Worm (Caenorhabditis elegans) whole organism, L2 larva: ENCODE data around the gene crn-7.

ENCODE experiments used
- C34F6.9 ChIP-seq: fragments of 150-350 bp; optimal IDR thresholded peaks from 2 replicates; lab custom pipeline; 2014; ENCODE audit warnings: missing biosample characterization, missing genetic modification characterization
- F13H6.1 ChIP-seq: sonication (generic microtip); optimal IDR thresholded peaks from 2 replicates; lab custom pipeline; 2016; ENCODE audit warnings: missing genetic modification characterization, missing compliant biosample characterization
- Y55F3AM.14 ChIP-seq: fragments of 200-800 bp; sonication (Bioruptor generic); optimal IDR thresholded peaks from 2 replicates; lab custom pipeline; 2018; ENCODE audit warnings: mild to moderate bottlenecking, missing genetic modification characterization, missing compliant biosample characterization
- alr-1 ChIP-seq: fragments of 150-350 bp; optimal IDR thresholded peaks from 2 replicates; lab custom pipeline; 2014; ENCODE audit warnings: missing biosample characterization, missing genetic modification characterization
- ama-1 ChIP-seq: fragments of 150-350 bp; optimal IDR thresholded peaks from 2 replicates; lab custom pipeline; 2018; ENCODE audit warnings: inconsistent platforms
- blmp-1 ChIP-seq: sonication (generic microtip); optimal IDR thresholded peaks from 2 replicates; lab custom pipeline; 2017; ENCODE audit warnings: missing genetic modification characterization, mild to moderate bottlenecking, missing compliant biosample characterization, antibody characterized with exemption, moderate library complexity; ENCODE audit not compliant: insufficient read depth
- ceh-82 ChIP-seq: fragments of 150-350 bp; optimal IDR thresholded peaks from 2 replicates; lab custom pipeline; 2014; ENCODE audit warnings: missing biosample characterization, missing genetic modification characterization
- crh-2 ChIP-seq: sonication (generic microtip); optimal IDR thresholded peaks from 2 replicates; lab custom pipeline; 2017; ENCODE audit warnings: missing biosample characterization, missing genetic modification characterization
- dmd-4 ChIP-seq: sonication (generic microtip); optimal IDR thresholded peaks from 2 replicates; lab custom pipeline; 2017; ENCODE audit warnings: missing biosample characterization, missing genetic modification characterization
- egl-27 ChIP-seq: sonication (generic microtip); optimal IDR thresholded peaks from 3 replicates; lab custom pipeline; 2017; ENCODE audit warnings: missing biosample characterization, missing genetic modification reagents, missing genetic modification characterization
- elt-1 ChIP-seq: fragments of 150-350 bp; optimal IDR thresholded peaks from 2 replicates; lab custom pipeline; 2014; ENCODE audit warnings: missing biosample characterization, missing genetic modification characterization
- fos-1 ChIP-seq: fragments of 150-350 bp; optimal IDR thresholded peaks from 2 replicates; lab custom pipeline; 2014; ENCODE audit warnings: missing biosample characterization, missing genetic modification characterization
- gmeb-1 ChIP-seq: fragments of 150-350 bp; optimal IDR thresholded peaks from 2 replicates; lab custom pipeline; 2014; ENCODE audit warnings: missing biosample characterization, missing genetic modification characterization
- lin-39 ChIP-seq: fragments of 150-350 bp; optimal IDR thresholded peaks from 2 replicates; lab custom pipeline; 2014; ENCODE audit warnings: missing biosample characterization, missing genetic modification reagents, missing genetic modification characterization
- mab-5 ChIP-seq: fragments of 150-350 bp; optimal IDR thresholded peaks from 2 replicates; lab custom pipeline; 2014; ENCODE audit warnings: missing biosample characterization, missing genetic modification characterization
- mbf-1 ChIP-seq: sonication (generic microtip); optimal IDR thresholded peaks from 2 replicates; lab custom pipeline; 2017; ENCODE audit warnings: missing biosample characterization, missing genetic modification characterization
- mdl-1 ChIP-seq, 2 experiments: fragments of 150-350 bp in 1 of 2; sonication (generic microtip) in 1 of 2; optimal IDR thresholded peaks; 2 replicates each; lab custom pipeline; 2017; ENCODE audit warnings: missing biosample characterization in 2 of 2, missing genetic modification characterization in 2 of 2
- nhr-11 ChIP-seq: fragments of 150-350 bp; optimal IDR thresholded peaks from 2 replicates; lab custom pipeline; 2014; ENCODE audit warnings: missing biosample characterization, missing genetic modification characterization
- nhr-12 ChIP-seq: fragments of 150-350 bp; optimal IDR thresholded peaks from 2 replicates; lab custom pipeline; 2014; ENCODE audit warnings: missing biosample characterization, missing genetic modification characterization
- nhr-129 ChIP-seq: fragments of 150-350 bp; optimal IDR thresholded peaks from 2 replicates; lab custom pipeline; 2014; ENCODE audit warnings: missing biosample characterization, missing genetic modification characterization
- nhr-21 ChIP-seq: fragments of 150-350 bp; optimal IDR thresholded peaks from 2 replicates; lab custom pipeline; 2014; ENCODE audit warnings: missing biosample characterization, missing genetic modification characterization
- nhr-237 ChIP-seq: fragments of 150-350 bp; optimal IDR thresholded peaks from 2 replicates; lab custom pipeline; 2014; ENCODE audit warnings: missing biosample characterization, missing genetic modification characterization
- nhr-25 ChIP-seq: fragments of 150-350 bp; sonication (generic microtip); optimal IDR thresholded peaks from 3 replicates; lab custom pipeline; 2014; ENCODE audit warnings: missing biosample characterization, missing genetic modification characterization
- nhr-6 ChIP-seq: fragments of 150-350 bp; optimal IDR thresholded peaks from 2 replicates; lab custom pipeline; 2014; ENCODE audit warnings: missing biosample characterization, missing genetic modification characterization
- peb-1 ChIP-seq: fragments of 150-350 bp; optimal IDR thresholded peaks from 2 replicates; lab custom pipeline; 2014; ENCODE audit warnings: missing biosample characterization, missing genetic modification characterization
- sem-4 ChIP-seq: fragments of 150-350 bp; optimal IDR thresholded peaks from 2 replicates; lab custom pipeline; 2014; ENCODE audit warnings: missing biosample characterization, missing genetic modification reagents, missing genetic modification characterization
- skn-1 ChIP-seq: sonication (generic microtip); optimal IDR thresholded peaks from 2 replicates; lab custom pipeline; 2017; ENCODE audit warnings: missing biosample characterization, missing genetic modification characterization
- sma-3 ChIP-seq: sonication (generic microtip); optimal IDR thresholded peaks from 2 replicates; lab custom pipeline; 2016; ENCODE audit warnings: missing genetic modification reagents, missing genetic modification characterization, missing compliant biosample characterization
- unc-55 ChIP-seq: fragments of 150-350 bp; sonication (generic microtip); optimal IDR thresholded peaks from 3 replicates; lab custom pipeline; 2014; ENCODE audit warnings: missing biosample characterization, missing genetic modification reagents, missing genetic modification characterization
- ztf-1 ChIP-seq: fragments of 200-800 bp; sonication (Bioruptor generic); conservative IDR thresholded peaks from 2 replicates; pipeline ENCODE4 v1.3.6; 2022; ENCODE audit warnings: missing genetic modification characterization, missing compliant biosample characterization
- ztf-11 ChIP-seq: sonication (generic microtip); optimal IDR thresholded peaks from 2 replicates; lab custom pipeline; 2017; ENCODE audit warnings: missing biosample characterization, missing genetic modification characterization
- ztf-4 ChIP-seq: fragments of 150-350 bp; optimal IDR thresholded peaks from 2 replicates; lab custom pipeline; 2014; ENCODE audit warnings: missing biosample characterization, missing genetic modification characterization

Gene crn-7

DNA sequence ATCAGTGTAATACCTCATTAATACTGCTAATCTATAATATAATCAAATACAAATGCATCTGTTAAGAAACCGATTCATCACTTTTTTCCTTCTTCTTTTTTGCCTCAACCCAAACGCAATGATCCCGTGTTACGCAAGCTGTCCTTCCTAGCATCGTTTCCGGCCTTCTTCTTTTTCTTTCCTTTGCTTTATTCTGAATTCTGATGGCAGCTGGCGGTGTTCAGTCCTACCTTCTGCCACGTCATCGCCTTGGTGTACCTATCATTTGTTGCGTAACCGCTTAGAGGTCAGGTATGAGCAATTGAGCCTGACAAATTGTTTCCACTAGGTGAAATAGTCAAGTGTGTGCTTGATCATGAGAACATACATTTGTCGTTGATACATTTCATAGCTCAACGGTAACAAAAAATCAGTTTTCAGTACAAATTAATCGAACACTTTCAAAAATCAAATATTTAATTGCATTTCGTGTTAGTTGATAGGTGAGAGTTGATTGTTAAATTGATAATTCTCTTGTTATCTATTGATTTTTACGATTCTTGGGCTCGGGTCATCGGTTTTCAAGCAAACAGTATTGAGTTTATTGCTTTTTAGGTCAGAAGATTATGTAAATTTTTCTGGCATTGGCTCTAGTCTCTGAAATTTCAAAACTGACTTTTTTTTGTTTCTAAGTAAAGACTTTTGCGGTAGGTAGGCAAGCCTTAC lies 30.0 kb downstream of the crn-7 start:
- TF ChIP-seq ceh-82 (tag; lab: Kevin White, UChicago) (no peak), fos-1 (tag; lab: Kevin White, UChicago) (peak; percentile 24), nhr-237 (tag; lab: Kevin White, UChicago) (no peak), nhr-129 (tag; lab: Kevin White, UChicago) (no peak)

DNA sequence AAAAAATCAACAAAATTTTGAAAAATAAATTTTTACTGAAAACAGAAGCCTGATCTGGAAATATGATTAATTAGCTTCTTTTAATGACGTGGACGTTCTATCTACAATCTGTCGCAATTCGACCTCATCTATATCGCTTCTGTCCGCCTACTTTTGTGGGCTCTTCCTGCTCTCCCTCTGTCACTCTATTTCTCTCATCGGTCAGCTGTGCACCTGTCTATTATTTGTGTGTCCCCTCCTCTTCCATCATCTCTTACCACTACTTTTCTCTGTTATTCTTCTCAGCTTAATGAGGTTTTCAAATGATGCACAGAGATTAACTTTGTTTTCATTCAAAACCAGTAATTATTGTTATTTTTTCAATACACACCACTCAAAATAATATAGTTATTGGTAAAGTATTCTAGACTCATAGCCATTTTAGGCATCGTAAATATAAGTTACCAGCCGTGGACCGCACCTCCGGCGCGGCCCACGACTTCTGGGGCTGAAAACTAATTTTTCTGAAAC lies 30.8 kb downstream of the crn-7 start:
- TF ChIP-seq sma-3 (GFP tag; lab: Kevin White, UChicago): no peak

DNA sequence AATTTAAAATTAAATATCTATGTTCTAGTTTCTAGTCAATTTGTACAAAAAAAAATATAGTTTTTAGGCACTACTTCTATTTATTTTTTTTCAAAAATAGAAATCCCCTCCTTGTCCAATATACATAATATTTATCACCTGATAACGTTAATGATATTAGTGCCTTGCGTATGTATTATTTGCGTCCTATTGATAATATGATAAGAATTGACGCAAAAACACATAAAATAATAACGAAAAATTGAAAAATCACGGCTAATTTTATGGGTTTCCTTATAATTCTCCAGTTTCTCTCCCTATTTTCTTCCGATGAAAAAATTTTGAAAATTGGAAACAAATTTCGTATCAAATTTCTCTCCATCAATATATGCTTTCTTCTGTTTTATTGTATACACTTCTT lies 31.4 kb downstream of the crn-7 start:
- TF ChIP-seq nhr-25 (tag; lab: Kevin White, UChicago): no peak
- peak; percentile 59 for TF ChIP-seq fos-1 (tag; lab: Kevin White, UChicago)
- TF ChIP-seq, all 48 proteins: peak for 1

DNA sequence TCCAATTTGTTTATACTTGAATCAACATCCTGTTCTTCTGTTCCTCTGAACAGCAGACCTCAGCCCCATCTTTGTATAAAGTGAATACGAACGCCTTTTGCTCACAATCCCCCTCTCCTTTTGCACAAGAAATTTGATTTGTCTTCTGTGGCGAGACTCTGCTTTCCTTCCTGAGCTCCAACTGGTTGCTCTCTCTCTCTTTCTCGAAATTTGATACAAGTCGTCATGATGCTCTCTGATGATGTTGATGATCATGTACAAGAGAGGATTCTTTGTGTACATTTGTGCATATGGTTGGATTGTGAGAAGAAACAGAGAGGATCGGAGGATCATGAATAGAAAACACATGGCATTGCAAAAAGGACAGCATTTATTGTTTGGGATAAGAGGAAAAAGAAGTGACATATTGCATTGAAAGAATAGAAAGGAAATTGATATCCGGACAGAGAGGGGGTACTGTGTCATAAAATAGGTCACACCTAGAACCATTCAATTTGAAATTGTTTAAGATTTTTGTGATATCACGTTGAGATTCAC lies 32.6 kb downstream of the crn-7 start:
- TF ChIP-seq nhr-12 (no peak), mab-5 (no peak), C34F6.9 (tag; lab: Kevin White, UChicago) (no peak), egl-27 (no peak), crh-2 (tag; lab: Kevin White, UChicago) (no peak), nhr-6 (tag; lab: Kevin White, UChicago) (no peak), skn-1 (tag; lab: Kevin White, UChicago) (no peak), ztf-1 (GFP tag; lab: Robert Waterston, UW) (no peak), nhr-129 (tag; lab: Kevin White, UChicago) (no peak), nhr-237 (tag; lab: Kevin White, UChicago) (no peak), dmd-4 (tag; lab: Kevin White, UChicago) (no peak), ztf-4 (tag; lab: Kevin White, UChicago) (no peak), nhr-11 (tag; lab: Kevin White, UChicago) (no peak), Y55F3AM.14 (GFP tag; lab: Kevin White, UChicago) (no peak), ceh-82 (tag; lab: Kevin White, UChicago) (no peak), ama-1 (lab: Kevin White, UChicago) (no peak), mbf-1 (tag; lab: Kevin White, UChicago) (no peak), elt-1 (tag; lab: Kevin White, UChicago) (no peak), sem-4 (tag; lab: Kevin White, UChicago) (no peak), peb-1 (tag; lab: Kevin White, UChicago) (no peak)
- TF ChIP-seq, all 48 proteins: peak for 0

DNA sequence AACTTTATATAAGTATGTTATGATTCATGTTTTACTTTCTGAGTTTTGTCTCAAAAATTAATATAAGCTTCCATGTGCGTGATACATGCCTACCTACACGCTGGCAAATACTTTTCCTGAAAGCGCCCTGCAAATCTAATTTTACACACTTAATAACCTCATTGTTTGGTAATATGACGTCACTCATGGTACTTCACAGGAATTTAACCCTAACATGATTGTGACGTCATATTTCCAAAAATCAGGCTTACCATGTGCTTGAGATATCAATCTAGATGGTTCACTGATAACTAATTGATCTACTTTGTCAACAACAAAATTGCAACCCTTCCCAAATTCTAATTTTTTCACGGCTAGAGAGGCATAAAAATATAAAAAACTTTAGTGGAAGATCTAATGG lies 35.1 kb downstream of the crn-7 start:
- no peak for TF ChIP-seq blmp-1 (tag; lab: Kevin White, UChicago)
- no peak for TF ChIP-seq elt-1 (tag; lab: Kevin White, UChicago)
- TF ChIP-seq F13H6.1 (tag; lab: Kevin White, UChicago): no peak
- no peak for TF ChIP-seq ztf-11 (tag; lab: Kevin White, UChicago)
- TF ChIP-seq lin-39 (tag; lab: Kevin White, UChicago): no peak
- TF ChIP-seq unc-55 (GFP tag; lab: Kevin White, UChicago): no peak
- no peak for TF ChIP-seq dmd-4 (tag; lab: Kevin White, UChicago)
- no peak for TF ChIP-seq alr-1
- TF ChIP-seq mdl-1 (tag; optimal IDR thresholded peaks at IDR 0.05; lab: Kevin White, UChicago): no peak
- no peak for TF ChIP-seq mab-5
- no peak for TF ChIP-seq gmeb-1 (tag; lab: Kevin White, UChicago)
- TF ChIP-seq Y55F3AM.14 (GFP tag; lab: Kevin White, UChicago): no peak
- no peak for TF ChIP-seq nhr-21 (tag; lab: Kevin White, UChicago)
